Worm (Caenorhabditis elegans): ENCODE data around the gene pde-12.

DNA sequence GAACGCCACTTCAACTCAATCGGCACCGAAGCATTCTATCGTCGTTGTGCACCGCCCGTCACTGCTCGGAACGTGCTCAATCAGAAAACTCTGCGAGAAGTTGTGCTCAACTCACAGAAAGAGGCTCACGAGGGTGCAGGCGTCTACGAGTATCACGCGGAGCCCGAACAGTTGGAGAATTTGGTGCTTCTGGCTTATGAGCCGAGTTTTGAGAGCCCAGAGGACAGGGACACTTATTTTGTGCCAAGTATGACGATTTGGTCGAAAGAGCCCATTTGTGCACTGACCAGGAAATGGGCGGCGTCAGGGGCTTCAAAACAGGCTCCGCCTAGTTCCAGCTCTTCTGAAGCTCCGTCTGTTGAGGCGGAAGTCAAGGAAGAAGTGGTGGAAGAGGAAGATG lies 44.0 kb upstream of the pde-12 start:
- no peak for TF ChIP-seq tbx-37 (GFP tag; conservative IDR thresholded peaks at IDR 0.05)
- TF ChIP-seq ama-1 (optimal IDR thresholded peaks at IDR 0.05): no peak
- no peak for TF ChIP-seq pes-1 (GFP tag; IDR thresholded peaks at IDR 0.05)
- TF ChIP-seq hmbx-1 (tag; optimal IDR thresholded peaks at IDR 0.05): no peak
- no peak for TF ChIP-seq hnd-1 (tag; optimal IDR thresholded peaks at IDR 0.05)
- TF ChIP-seq scrt-1 (GFP tag; IDR thresholded peaks at IDR 0.05): no peak
- no peak for TF ChIP-seq flt-1 (GFP tag; IDR thresholded peaks at IDR 0.05)

All from whole organism, early embryonic.